Worm (Caenorhabditis elegans) whole organism, young adult: ENCODE measurements around the gene F38B7.17.

Source experiments
- B0035.1 ChIP-seq: sonication (generic microtip); optimal IDR thresholded peaks from 2 replicates; lab custom pipeline; 2016; ENCODE audit warnings: missing genetic modification characterization, mild to moderate bottlenecking, missing compliant biosample characterization, missing genotype, missing genetic modification reagents
- C06A6.2 ChIP-seq: fragments of 200-800 bp; sonication (Bioruptor generic); conservative IDR thresholded peaks from 2 replicates; pipeline ENCODE4 v1.3.6; 2022; ENCODE audit warnings: missing genetic modification characterization, missing compliant biosample characterization
- F22D6.2 ChIP-seq: sonication (generic microtip); optimal IDR thresholded peaks from 2 replicates; lab custom pipeline; 2016; ENCODE audit warnings: mild to moderate bottlenecking, missing genetic modification characterization, missing compliant biosample characterization
- F37B4.10 ChIP-seq: fragments of 200-800 bp; sonication (Bioruptor generic); IDR thresholded peaks from 2 replicates; pipeline ENCODE4 v1.3.6; 2022; ENCODE audit warnings: missing genetic modification characterization, missing compliant biosample characterization
- F55B11.4 ChIP-seq: sonication (generic microtip); optimal IDR thresholded peaks from 2 replicates; lab custom pipeline; 2016; ENCODE audit warnings: missing compliant biosample characterization, missing genetic modification characterization, borderline replicate concordance; ENCODE audit not compliant: insufficient read depth
- K11D2.4 ChIP-seq: fragments of 200-800 bp; sonication (Bioruptor generic); IDR thresholded peaks from 2 replicates; pipeline ENCODE4 v1.3.6; 2022; ENCODE audit warnings: missing genetic modification reagents, missing genetic modification characterization, missing compliant biosample characterization
- K12H6.12 ChIP-seq: fragments of 200-800 bp; sonication (Bioruptor generic); optimal IDR thresholded peaks from 2 replicates; lab custom pipeline; 2018; ENCODE audit warnings: mild to moderate bottlenecking, missing genetic modification characterization, missing compliant biosample characterization
- Y53G8AR.9 ChIP-seq: fragments of 200-800 bp; sonication (Bioruptor generic); conservative IDR thresholded peaks from 2 replicates; pipeline ENCODE4 v1.3.6; 2022; ENCODE audit warnings: missing genetic modification reagents, missing genetic modification characterization, missing compliant biosample characterization
- ZK185.1 ChIP-seq: sonication (generic microtip); optimal IDR thresholded peaks from 2 replicates; lab custom pipeline; 2016; ENCODE audit warnings: mild to moderate bottlenecking, missing genetic modification characterization, missing compliant biosample characterization; ENCODE audit not compliant: poor library complexity, severe bottlenecking
- akir-1 ChIP-seq: fragments of 200-800 bp; sonication (Bioruptor generic); optimal IDR thresholded peaks from 2 replicates; lab custom pipeline; 2018; ENCODE audit warnings: mild to moderate bottlenecking, missing genetic modification characterization, moderate library complexity, missing compliant biosample characterization
- aptf-2 ChIP-seq: fragments of 200-800 bp; sonication (Bioruptor generic); conservative IDR thresholded peaks from 2 replicates; pipeline ENCODE4 v1.3.6; 2022; ENCODE audit warnings: missing genetic modification reagents, missing genetic modification characterization, missing compliant biosample characterization
- aptf-3 ChIP-seq: fragments of 200-800 bp; sonication (Bioruptor generic); IDR thresholded peaks from 2 replicates; pipeline ENCODE4 v1.3.6; 2022; ENCODE audit warnings: missing genetic modification characterization, missing compliant biosample characterization
- athp-1 ChIP-seq: sonication (generic microtip); optimal IDR thresholded peaks from 2 replicates; lab custom pipeline; 2017; ENCODE audit warnings: mild to moderate bottlenecking, missing genetic modification characterization, missing compliant biosample characterization
- bed-1 ChIP-seq: fragments of 200-800 bp; sonication (Bioruptor generic); IDR thresholded peaks from 2 replicates; pipeline ENCODE4 v1.3.6; 2022; ENCODE audit warnings: missing genetic modification reagents, missing genetic modification characterization, missing compliant biosample characterization
- ccch-3 ChIP-seq: fragments of 200-800 bp; sonication (Bioruptor generic); optimal IDR thresholded peaks from 2 replicates; lab custom pipeline; 2018; ENCODE audit warnings: mild to moderate bottlenecking, missing genetic modification characterization, missing compliant biosample characterization
- cebp-1 ChIP-seq, 2 experiments: fragments of 200-800 bp in 1 of 2; sonication (Bioruptor generic) in 1 of 2; sonication (generic microtip) in 1 of 2; IDR thresholded peaks in 1 of 2; optimal IDR thresholded peaks in 1 of 2; 2 replicates each; pipeline versions ENCODE4 v1.3.6 to Lab custom; 2017 to 2022; ENCODE audit warnings: missing compliant biosample characterization in 2 of 2, missing genetic modification characterization in 2 of 2, mild to moderate bottlenecking in 1 of 2, missing genetic modification reagents in 1 of 2, moderate library complexity in 1 of 2
- ceh-100 ChIP-seq: fragments of 200-800 bp; sonication (Bioruptor generic); IDR thresholded peaks from 2 replicates; pipeline ENCODE4 v1.3.6; 2022; ENCODE audit warnings: missing genetic modification reagents, missing genetic modification characterization, missing compliant biosample characterization
- ceh-27 ChIP-seq: fragments of 200-800 bp; sonication (Bioruptor generic); optimal IDR thresholded peaks from 2 replicates; lab custom pipeline; 2018; ENCODE audit warnings: mild to moderate bottlenecking, missing genetic modification characterization, moderate library complexity, missing compliant biosample characterization
- ceh-58 ChIP-seq: fragments of 200-800 bp; sonication (Bioruptor generic); IDR thresholded peaks from 2 replicates; pipeline ENCODE4 v1.3.6; 2022; ENCODE audit warnings: missing genetic modification characterization, missing compliant biosample characterization
- chd-7 ChIP-seq: sonication (generic microtip); optimal IDR thresholded peaks from 2 replicates; lab custom pipeline; 2016; ENCODE audit warnings: mild to moderate bottlenecking, missing genetic modification characterization, moderate library complexity, missing compliant biosample characterization
- egl-18 ChIP-seq: fragments of 200-800 bp; sonication (Bioruptor generic); IDR thresholded peaks from 2 replicates; pipeline ENCODE4 v1.3.6; 2022; ENCODE audit warnings: missing genetic modification reagents, missing genetic modification characterization, missing compliant biosample characterization
- ekl-4 ChIP-seq: fragments of 200-800 bp; sonication (Bioruptor generic); IDR thresholded peaks from 2 replicates; pipeline ENCODE4 v1.3.6; 2022; ENCODE audit warnings: missing genetic modification reagents, missing genetic modification characterization, missing compliant biosample characterization
- fkh-3 ChIP-seq: sonication (generic microtip); optimal IDR thresholded peaks from 2 replicates; lab custom pipeline; 2016; ENCODE audit warnings: mild to moderate bottlenecking, missing genetic modification characterization, missing compliant biosample characterization
- hlh-26 ChIP-seq: fragments of 200-800 bp; sonication (Bioruptor generic); conservative IDR thresholded peaks from 2 replicates; pipeline ENCODE4 v1.3.6; 2022; ENCODE audit warnings: missing genetic modification reagents, missing genetic modification characterization, missing compliant biosample characterization
- hmg-1.2 ChIP-seq: fragments of 200-800 bp; sonication (Bioruptor generic); IDR thresholded peaks from 2 replicates; pipeline ENCODE4 v1.3.6; 2022; ENCODE audit warnings: missing genetic modification reagents, missing genetic modification characterization, missing compliant biosample characterization
- let-526 ChIP-seq: fragments of 200-800 bp; sonication (Bioruptor generic); IDR thresholded peaks from 2 replicates; pipeline ENCODE4 v1.3.6; 2022; ENCODE audit warnings: missing genetic modification reagents, missing genetic modification characterization, missing compliant biosample characterization
- let-607 ChIP-seq, 2 experiments: fragments of 200-800 bp in 1 of 2; sonication (Bioruptor generic) in 1 of 2; sonication (generic microtip) in 1 of 2; optimal IDR thresholded peaks; 2 replicates each; lab custom pipeline; 2016 to 2018; ENCODE audit warnings: mild to moderate bottlenecking in 2 of 2, missing compliant biosample characterization in 2 of 2, missing genetic modification characterization in 2 of 2, moderate library complexity in 2 of 2, missing genotype in 1 of 2
- lin-26 ChIP-seq: fragments of 200-800 bp; sonication (Bioruptor generic); IDR thresholded peaks from 2 replicates; pipeline ENCODE4 v1.3.6; 2022; ENCODE audit warnings: missing genetic modification reagents, missing genetic modification characterization, missing compliant biosample characterization
- lin-35 ChIP-seq, 3 experiments: fragments of 150-350 bp in 2 of 3; sonication (generic microtip) in 1 of 3; optimal IDR thresholded peaks; 2 replicates each; lab custom pipeline; 2014 to 2018; ENCODE audit warnings: missing biosample characterization in 3 of 3, missing genetic modification characterization in 3 of 3, missing genetic modification reagents in 3 of 3
- lin-40 ChIP-seq: sonication (generic microtip); optimal IDR thresholded peaks from 2 replicates; lab custom pipeline; 2016; ENCODE audit warnings: missing genetic modification characterization, mild to moderate bottlenecking, missing compliant biosample characterization, missing genotype, missing genetic modification reagents
- lin-54 ChIP-seq: fragments of 200-800 bp; sonication (Bioruptor generic); optimal IDR thresholded peaks from 2 replicates; lab custom pipeline; 2018; ENCODE audit warnings: mild to moderate bottlenecking, missing genetic modification characterization, missing compliant biosample characterization
- lsy-27 ChIP-seq: sonication (generic microtip); optimal IDR thresholded peaks from 2 replicates; lab custom pipeline; 2017; ENCODE audit warnings: missing genetic modification characterization, mild to moderate bottlenecking, missing compliant biosample characterization, antibody characterized with exemption, missing genotype, borderline replicate concordance; ENCODE audit not compliant: insufficient read depth
- madf-3 ChIP-seq: fragments of 200-800 bp; sonication (Bioruptor generic); IDR thresholded peaks from 2 replicates; pipeline ENCODE4 v1.3.6; 2022; ENCODE audit warnings: missing genetic modification reagents, missing genetic modification characterization, missing compliant biosample characterization
- madf-6 ChIP-seq: fragments of 200-800 bp; sonication (Bioruptor generic); IDR thresholded peaks from 2 replicates; pipeline ENCODE4 v1.3.6; 2022; ENCODE audit warnings: missing genetic modification reagents, missing genetic modification characterization, missing compliant biosample characterization
- mel-28 ChIP-seq: sonication (generic microtip); optimal IDR thresholded peaks from 2 replicates; lab custom pipeline; 2016; ENCODE audit warnings: borderline replicate concordance, mild to moderate bottlenecking, missing genetic modification characterization, missing compliant biosample characterization
- mes-4 ChIP-seq: sonication (generic microtip); optimal IDR thresholded peaks from 2 replicates; lab custom pipeline; 2016; ENCODE audit warnings: missing genotype, missing genetic modification characterization, missing compliant biosample characterization
- mxl-1 ChIP-seq: sonication (generic microtip); optimal IDR thresholded peaks from 2 replicates; lab custom pipeline; 2016; ENCODE audit warnings: missing genetic modification characterization, missing compliant biosample characterization
- nfya-1 ChIP-seq: sonication (generic microtip); optimal IDR thresholded peaks from 2 replicates; lab custom pipeline; 2017; ENCODE audit warnings: antibody characterized with exemption, missing compliant biosample characterization, missing genetic modification characterization, borderline replicate concordance; ENCODE audit not compliant: insufficient read depth
- nhr-120 ChIP-seq: fragments of 200-800 bp; sonication (Bioruptor generic); IDR thresholded peaks from 2 replicates; pipeline ENCODE4 v1.3.6; 2022; ENCODE audit warnings: missing genetic modification characterization, missing compliant biosample characterization
- nhr-80 ChIP-seq: sonication (generic microtip); optimal IDR thresholded peaks from 2 replicates; lab custom pipeline; 2016; ENCODE audit warnings: missing genetic modification characterization, missing compliant biosample characterization
- pbrm-1 ChIP-seq: fragments of 200-800 bp; sonication (Bioruptor generic); IDR thresholded peaks from 2 replicates; pipeline ENCODE4 v1.3.6; 2022; ENCODE audit warnings: missing genetic modification reagents, missing genetic modification characterization, missing compliant biosample characterization
- rcor-1 ChIP-seq: fragments of 200-800 bp; sonication (Bioruptor generic); IDR thresholded peaks from 2 replicates; pipeline ENCODE4 v1.3.6; 2022; ENCODE audit warnings: missing genetic modification reagents, missing genetic modification characterization, missing compliant biosample characterization
- rec-8 ChIP-seq, 2 experiments: sonication (generic microtip); optimal IDR thresholded peaks; 2 replicates each; lab custom pipeline; 2016; ENCODE audit warnings: mild to moderate bottlenecking in 2 of 2, missing genetic modification characterization in 2 of 2, missing genetic modification reagents in 2 of 2, missing genotype in 2 of 2, missing biosample characterization in 1 of 2, missing compliant biosample characterization in 1 of 2, moderate library complexity in 1 of 2
- repo-1 ChIP-seq: sonication (generic microtip); optimal IDR thresholded peaks from 2 replicates; lab custom pipeline; 2017; ENCODE audit warnings: mild to moderate bottlenecking, missing genetic modification characterization, missing compliant biosample characterization
- unc-130 ChIP-seq: sonication (generic microtip); optimal IDR thresholded peaks from 2 replicates; lab custom pipeline; 2016; ENCODE audit warnings: missing genetic modification reagents, missing genetic modification characterization, missing compliant biosample characterization
- zfh-2 ChIP-seq: fragments of 200-800 bp; sonication (Bioruptor generic); conservative IDR thresholded peaks from 2 replicates; pipeline ENCODE4 v1.3.6; 2022; ENCODE audit warnings: missing genetic modification reagents, missing genetic modification characterization, missing compliant biosample characterization
- ztf-28 ChIP-seq: fragments of 200-800 bp; sonication (Bioruptor generic); IDR thresholded peaks from 2 replicates; pipeline ENCODE4 v1.3.6; 2022; ENCODE audit warnings: missing genetic modification reagents, missing genetic modification characterization, missing compliant biosample characterization

F38B7.17 gene

DNA sequence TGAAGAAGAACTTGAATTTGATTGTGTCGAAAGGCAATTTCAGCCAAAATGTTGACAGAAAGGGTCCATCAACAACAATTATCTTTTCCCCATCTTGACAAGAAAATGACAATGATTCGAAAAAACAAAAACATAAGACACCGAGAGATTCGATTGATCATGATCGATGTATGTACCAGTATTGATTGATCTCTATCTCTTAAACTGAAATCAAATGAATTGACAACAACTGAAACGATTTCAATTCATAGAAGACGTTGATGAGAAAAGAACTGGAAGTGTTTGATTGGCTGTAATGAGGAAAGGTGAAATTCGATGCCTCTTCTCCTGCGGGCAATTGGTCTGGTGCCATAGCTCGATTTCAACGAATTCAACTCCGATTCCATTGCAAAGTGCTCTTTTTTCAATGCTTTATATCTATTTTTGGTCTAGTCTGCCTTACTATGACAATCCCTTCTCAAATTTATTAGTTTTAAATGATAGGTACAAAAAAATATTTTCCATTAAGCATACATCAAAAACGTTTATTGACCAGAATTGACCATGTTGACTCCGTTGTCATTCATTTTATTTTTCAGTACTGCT is 15.3 kb downstream of the F38B7.17 start:
- TF ChIP-seq aptf-2 (GFP tag; lab: Robert Waterston, UW) (no peak), unc-130 (no peak), egl-18 (GFP tag; lab: Robert Waterston, UW) (no peak), pbrm-1 (GFP tag; lab: Robert Waterston, UW) (peak; percentile 0; the same call in 1 of the 2 replicates), ekl-4 (GFP tag; lab: Robert Waterston, UW) (peak; percentile 29; the same call in 1 of the 2 replicates), lin-54 (GFP tag; lab: Kevin White, UChicago) (no peak), nhr-120 (GFP tag; lab: Robert Waterston, UW) (no peak), mes-4 (tag; lab: Kevin White, UChicago) (no peak), athp-1 (tag; lab: Kevin White, UChicago) (no peak), B0035.1 (no peak), let-607 (tag; optimal IDR thresholded peaks at IDR 0.05; lab: Kevin White, UChicago) (no peak), F55B11.4 (no peak), bed-1 (GFP tag; lab: Robert Waterston, UW) (no peak), let-526 (GFP tag; lab: Robert Waterston, UW) (0 out of 2 replicates have a peak, but pooled peaks have one; percentile 53), Y53G8AR.9 (GFP tag; lab: Robert Waterston, UW) (0 out of 2 replicates have a peak, but pooled peaks have one; percentile 14), K12H6.12 (tag; lab: Kevin White, UChicago) (no peak), nhr-80 (tag; lab: Kevin White, UChicago) (no peak), ZK185.1 (peak; percentile 11), repo-1 (tag; lab: Kevin White, UChicago) (no peak), K11D2.4 (GFP tag; lab: Robert Waterston, UW) (0 out of 2 replicates have a peak, but pooled peaks have one; percentile 49), F37B4.10 (no peak), lsy-27 (no peak), rec-8 (tag; optimal IDR thresholded peaks at IDR 0.05; lab: Kevin White, UChicago) (no peak), mel-28 (tag; lab: Kevin White, UChicago) (no peak), mxl-1 (tag; lab: Kevin White, UChicago) (no peak), nfya-1 (tag; lab: Kevin White, UChicago) (no peak), lin-26 (no peak), hlh-26 (GFP tag; lab: Robert Waterston, UW) (no peak)

DNA sequence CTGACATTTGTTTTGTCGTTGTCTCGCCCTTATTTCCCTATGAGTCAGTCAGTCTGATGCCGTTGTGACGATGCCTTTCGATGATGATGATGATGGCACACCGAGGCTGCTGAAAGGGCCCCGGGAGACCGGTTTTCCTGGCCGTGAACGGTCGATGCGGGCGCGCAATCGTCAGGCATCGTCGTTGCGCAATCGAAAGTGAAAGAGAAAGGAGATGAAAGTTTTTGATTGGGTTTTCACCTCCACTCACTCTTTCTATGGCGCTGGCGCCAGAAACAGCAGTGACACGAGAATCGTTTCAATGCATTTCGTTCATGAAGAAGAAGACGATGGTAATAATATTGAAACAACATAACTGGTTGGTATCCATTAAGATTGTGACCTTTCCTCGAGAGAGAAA is 15.8 kb downstream of the F38B7.17 start:
- no peak for TF ChIP-seq F22D6.2 (tag; lab: Kevin White, UChicago)
- TF ChIP-seq chd-7 (tag; lab: Kevin White, UChicago) = no peak
- 0 out of 2 replicates have a peak, but pooled peaks have one; percentile 75 for TF ChIP-seq nhr-120 (GFP tag; lab: Robert Waterston, UW)
- TF ChIP-seq C06A6.2 (GFP tag; lab: Robert Waterston, UW) = 0 out of 2 replicates have a peak, but pooled peaks have one; percentile 37
- no peak for TF ChIP-seq fkh-3 (tag; lab: Kevin White, UChicago)
- no peak for TF ChIP-seq ceh-100 (GFP tag; lab: Robert Waterston, UW)
- TF ChIP-seq lin-40 (tag; lab: Kevin White, UChicago) = no peak
- TF ChIP-seq ccch-3 (GFP tag; lab: Kevin White, UChicago) = no peak
- 0 out of 2 replicates have a peak, but pooled peaks have one; percentile 33 for TF ChIP-seq ceh-58
- TF ChIP-seq lin-35 (GFP tag; optimal IDR thresholded peaks at IDR 0.05; lab: Kevin White, UChicago) = no peak
- no peak for TF ChIP-seq madf-3 (GFP tag; lab: Robert Waterston, UW)
- TF ChIP-seq cebp-1 (GFP tag; IDR thresholded peaks at IDR 0.05; lab: Robert Waterston, UW) = no peak
- TF ChIP-seq cebp-1 (tag; optimal IDR thresholded peaks at IDR 0.05; lab: Kevin White, UChicago) = peak; percentile 16
- no peak for TF ChIP-seq hmg-1.2 (GFP tag; lab: Robert Waterston, UW)
- no peak for TF ChIP-seq rcor-1 (GFP tag; lab: Robert Waterston, UW)
- no peak for TF ChIP-seq aptf-3 (GFP tag; lab: Robert Waterston, UW)
- TF ChIP-seq akir-1 = peak; percentile 74
- no peak for TF ChIP-seq madf-6 (GFP tag; lab: Robert Waterston, UW)
- peak; percentile 27 for TF ChIP-seq ceh-27 (GFP tag; lab: Kevin White, UChicago)
- no peak for TF ChIP-seq athp-1 (tag; lab: Kevin White, UChicago)
- TF ChIP-seq ztf-28 (GFP tag; lab: Robert Waterston, UW) = no peak
- TF ChIP-seq zfh-2 (GFP tag; lab: Robert Waterston, UW) = peak; percentile 82
